Worm (Caenorhabditis elegans) whole organism, midembryonic: ENCODE measurements around the gene H39E20.1.

Experiments used
- T22C8.4 ChIP-seq: fragments of 200-800 bp; sonication (Bioruptor generic); IDR thresholded peaks from 2 replicates; pipeline ENCODE4 v1.3.6; 2022; ENCODE audit warnings: missing genetic modification characterization, missing compliant biosample characterization
- cog-1 ChIP-seq: sonication (generic microtip); optimal IDR thresholded peaks from 2 replicates; lab custom pipeline; 2016; ENCODE audit warnings: missing genetic modification characterization, missing compliant biosample characterization
- flt-1 ChIP-seq: fragments of 200-800 bp; sonication (Bioruptor generic); IDR thresholded peaks from 2 replicates; pipeline ENCODE4 v1.3.6; 2022; ENCODE audit warnings: missing genetic modification characterization, missing compliant biosample characterization
- klf-2 ChIP-seq: fragments of 200-800 bp; sonication (Bioruptor generic); conservative IDR thresholded peaks from 2 replicates; pipeline ENCODE4 v1.3.6; 2022; ENCODE audit warnings: missing genetic modification reagents, missing genetic modification characterization, missing compliant biosample characterization
- med-1 ChIP-seq: sonication (generic microtip); optimal IDR thresholded peaks from 2 replicates; lab custom pipeline; 2017; ENCODE audit warnings: missing genetic modification characterization, mild to moderate bottlenecking, missing compliant biosample characterization, antibody characterized with exemption, missing genetic modification reagents; ENCODE audit not compliant: insufficient read depth
- ref-1 ChIP-seq: fragments of 200-800 bp; sonication (Bioruptor generic); conservative IDR thresholded peaks from 2 replicates; pipeline ENCODE4 v1.3.6; 2022; ENCODE audit warnings: missing genetic modification reagents, missing genetic modification characterization, missing compliant biosample characterization
- tab-1 ChIP-seq: fragments of 200-800 bp; sonication (Bioruptor generic); IDR thresholded peaks from 2 replicates; pipeline ENCODE4 v1.3.6; 2022; ENCODE audit warnings: missing genetic modification characterization, missing compliant biosample characterization
- ztf-23 ChIP-seq: fragments of 200-800 bp; sonication (Bioruptor generic); IDR thresholded peaks from 2 replicates; pipeline ENCODE4 v1.3.6; 2022; ENCODE audit warnings: missing genetic modification reagents, missing genetic modification characterization, missing compliant biosample characterization
- ztf-29 ChIP-seq: fragments of 200-800 bp; sonication (Bioruptor generic); IDR thresholded peaks from 2 replicates; pipeline ENCODE4 v1.3.6; 2022; ENCODE audit warnings: missing genetic modification reagents, missing genetic modification characterization, missing compliant biosample characterization

Gene H39E20.1

ce11 chrX:1375071-1375470, 22.3 kb downstream of the H39E20.1 start:
- TF ChIP-seq ref-1 (GFP tag; lab: Robert Waterston, UW) (peak; percentile 75), ztf-23 (GFP tag; lab: Robert Waterston, UW) (0 out of 2 replicates have a peak, but pooled peaks have one; percentile 51), T22C8.4 (GFP tag; lab: Robert Waterston, UW) (0 out of 2 replicates have a peak, but pooled peaks have one; percentile 29), flt-1 (GFP tag; lab: Robert Waterston, UW) (peak; percentile 98), klf-2 (GFP tag; lab: Robert Waterston, UW) (0 out of 2 replicates have a peak, but pooled peaks have one; percentile 26), tab-1 (GFP tag; lab: Robert Waterston, UW) (peak; percentile 83)

ce11 chrX:1372464-1372863, 25.0 kb downstream of the H39E20.1 start:
- no peak for TF ChIP-seq cog-1
- TF ChIP-seq ztf-29 (GFP tag; lab: Robert Waterston, UW): no peak
- no peak for TF ChIP-seq tab-1 (GFP tag; lab: Robert Waterston, UW)
- TF ChIP-seq ref-1 (GFP tag; lab: Robert Waterston, UW): no peak
- TF ChIP-seq med-1 (GFP tag; lab: Kevin White, UChicago): no peak
- TF ChIP-seq klf-2 (GFP tag; lab: Robert Waterston, UW): no peak
- TF ChIP-seq T22C8.4 (GFP tag; lab: Robert Waterston, UW): no peak
- TF ChIP-seq flt-1 (GFP tag; lab: Robert Waterston, UW): no peak
- TF ChIP-seq ztf-23 (GFP tag; lab: Robert Waterston, UW): no peak

- TF ChIP-seq cog-1: no peak
- no peak for TF ChIP-seq ref-1 (GFP tag; lab: Robert Waterston, UW)
- TF ChIP-seq T22C8.4 (GFP tag; lab: Robert Waterston, UW): no peak
- TF ChIP-seq ztf-29 (GFP tag; lab: Robert Waterston, UW): no peak
- no peak for TF ChIP-seq tab-1 (GFP tag; lab: Robert Waterston, UW)
- no peak for TF ChIP-seq ztf-23 (GFP tag; lab: Robert Waterston, UW)
- no peak for TF ChIP-seq flt-1 (GFP tag; lab: Robert Waterston, UW)
- TF ChIP-seq med-1 (GFP tag; lab: Kevin White, UChicago): no peak
- no peak for TF ChIP-seq klf-2 (GFP tag; lab: Robert Waterston, UW)
Observed at ce11 chrX:1371688-1372087, 25.7 kb downstream of the H39E20.1 start, which contains the start of gene fbxa-190. Gene fbxa-190 (plus strand): TSS chrX:1372012.

- TF ChIP-seq ref-1 (GFP tag; lab: Robert Waterston, UW): no peak
- no peak for TF ChIP-seq T22C8.4 (GFP tag; lab: Robert Waterston, UW)
- no peak for TF ChIP-seq ztf-23 (GFP tag; lab: Robert Waterston, UW)
- TF ChIP-seq flt-1 (GFP tag; lab: Robert Waterston, UW): no peak
- no peak for TF ChIP-seq ztf-29 (GFP tag; lab: Robert Waterston, UW)
- no peak for TF ChIP-seq med-1 (GFP tag; lab: Kevin White, UChicago)
- TF ChIP-seq cog-1: no peak
- no peak for TF ChIP-seq klf-2 (GFP tag; lab: Robert Waterston, UW)
- no peak for TF ChIP-seq tab-1 (GFP tag; lab: Robert Waterston, UW)
Observed at ce11 chrX:1370736-1371281, 26.6 kb downstream of the H39E20.1 start, which contains the start of gene F56C3.7. Gene F56C3.7 (minus strand): TSS chrX:1370786.

- TF ChIP-seq med-1 (GFP tag; lab: Kevin White, UChicago): no peak
- TF ChIP-seq flt-1 (GFP tag; lab: Robert Waterston, UW): no peak
- TF ChIP-seq ztf-23 (GFP tag; lab: Robert Waterston, UW): no peak
- TF ChIP-seq klf-2 (GFP tag; lab: Robert Waterston, UW): no peak
- no peak for TF ChIP-seq ztf-29 (GFP tag; lab: Robert Waterston, UW)
- no peak for TF ChIP-seq cog-1
- TF ChIP-seq tab-1 (GFP tag; lab: Robert Waterston, UW): no peak
- TF ChIP-seq T22C8.4 (GFP tag; lab: Robert Waterston, UW): no peak
- no peak for TF ChIP-seq ref-1 (GFP tag; lab: Robert Waterston, UW)
Observed at ce11 chrX:1367416-1367815, 30.0 kb downstream of the H39E20.1 start, which contains the start of gene dgn-2. Gene dgn-2 (minus strand): TSS chrX:1367516.

ce11 chrX:1360631-1361030, 36.8 kb downstream of the H39E20.1 start, which contains the start of gene F56C3.4:
Gene F56C3.4 (minus strand): TSS chrX:1360731.
- TF ChIP-seq med-1 (GFP tag; lab: Kevin White, UChicago): no peak
- no peak for TF ChIP-seq klf-2 (GFP tag; lab: Robert Waterston, UW)
- no peak for TF ChIP-seq cog-1
- TF ChIP-seq ref-1 (GFP tag; lab: Robert Waterston, UW): no peak
- TF ChIP-seq flt-1 (GFP tag; lab: Robert Waterston, UW): no peak
- TF ChIP-seq ztf-29 (GFP tag; lab: Robert Waterston, UW): no peak
- no peak for TF ChIP-seq ztf-23 (GFP tag; lab: Robert Waterston, UW)
- no peak for TF ChIP-seq T22C8.4 (GFP tag; lab: Robert Waterston, UW)
- no peak for TF ChIP-seq tab-1 (GFP tag; lab: Robert Waterston, UW)

ce11 chrX:1358295-1358694, 39.1 kb downstream of the H39E20.1 start, which contains the start of gene F56C3.3:
Gene F56C3.3 (minus strand): TSS chrX:1358395.
- TF ChIP-seq cog-1 (no peak), tab-1 (GFP tag; lab: Robert Waterston, UW) (no peak), klf-2 (GFP tag; lab: Robert Waterston, UW) (no peak), med-1 (GFP tag; lab: Kevin White, UChicago) (no peak), flt-1 (GFP tag; lab: Robert Waterston, UW) (no peak), T22C8.4 (GFP tag; lab: Robert Waterston, UW) (no peak), ref-1 (GFP tag; lab: Robert Waterston, UW) (no peak), ztf-23 (GFP tag; lab: Robert Waterston, UW) (no peak), ztf-29 (GFP tag; lab: Robert Waterston, UW) (no peak)
